Worm (Caenorhabditis elegans) whole organism, L1 larva: ENCODE results near the gene C04B4.1.

Experiments used
- ceh-88 ChIP-seq: fragments of 200-800 bp; sonication (Bioruptor generic); IDR thresholded peaks from 2 replicates; pipeline ENCODE4 v1.3.6; 2022; ENCODE audit warnings: missing genetic modification characterization, missing compliant biosample characterization
- ces-1 ChIP-seq: fragments of 150-350 bp; optimal IDR thresholded peaks from 2 replicates; lab custom pipeline; 2014; ENCODE audit warnings: missing biosample characterization, missing genetic modification reagents, missing genetic modification characterization
- dpl-1 ChIP-seq, 3 experiments: fragments of 150-350 bp in 2 of 3; sonication (generic microtip) in 1 of 3; optimal IDR thresholded peaks; 2 replicates each; lab custom pipeline; 2014 to 2017; ENCODE audit warnings: missing biosample characterization in 3 of 3, missing genetic modification characterization in 3 of 3, missing genetic modification reagents in 3 of 3
- dsc-1 ChIP-seq: sonication (generic microtip); optimal IDR thresholded peaks from 2 replicates; lab custom pipeline; 2016; ENCODE audit warnings: mild to moderate bottlenecking, missing genetic modification characterization, missing compliant biosample characterization
- egl-13 ChIP-seq: sonication (generic microtip); optimal IDR thresholded peaks from 2 replicates; lab custom pipeline; 2016; ENCODE audit warnings: missing genotype, missing genetic modification reagents, missing genetic modification characterization, missing compliant biosample characterization
- egl-27 ChIP-seq, 2 experiments: fragments of 150-350 bp in 1 of 2; sonication (generic microtip); optimal IDR thresholded peaks; 3 replicates each; lab custom pipeline; 2017 to 2018; ENCODE audit warnings: missing biosample characterization in 2 of 2, missing genetic modification characterization in 2 of 2, missing genetic modification reagents in 2 of 2
- elt-3 ChIP-seq, 6 experiments: fragments of 150-350 bp in 1 of 6; sonication (generic microtip); optimal IDR thresholded peaks; 2 replicates each; lab custom pipeline; 2017 to 2018; ENCODE audit warnings: missing biosample characterization in 6 of 6, missing genetic modification characterization in 6 of 6, inconsistent platforms in 1 of 6
- fkh-10 ChIP-seq: sonication (generic microtip); optimal IDR thresholded peaks from 2 replicates; lab custom pipeline; 2017; ENCODE audit warnings: missing biosample characterization, missing genetic modification reagents, missing genetic modification characterization
- fkh-4 ChIP-seq: sonication (generic microtip); optimal IDR thresholded peaks from 2 replicates; lab custom pipeline; 2016; ENCODE audit warnings: missing compliant biosample characterization, missing genetic modification characterization, borderline replicate concordance
- fos-1 ChIP-seq: fragments of 150-350 bp; optimal IDR thresholded peaks from 2 replicates; lab custom pipeline; 2014; ENCODE audit warnings: missing biosample characterization, missing genetic modification characterization
- hlh-17 ChIP-seq: fragments of 200-800 bp; sonication (Bioruptor generic); optimal IDR thresholded peaks from 2 replicates; lab custom pipeline; 2018; ENCODE audit warnings: missing genetic modification characterization, mild to moderate bottlenecking, missing compliant biosample characterization, moderate library complexity, borderline replicate concordance
- hlh-4 ChIP-seq: sonication (generic microtip); optimal IDR thresholded peaks from 2 replicates; lab custom pipeline; 2016; ENCODE audit warnings: mild to moderate bottlenecking, missing genetic modification characterization, missing compliant biosample characterization
- jun-1 ChIP-seq: fragments of 150-350 bp; optimal IDR thresholded peaks from 2 replicates; lab custom pipeline; 2014; ENCODE audit warnings: missing biosample characterization, missing genetic modification reagents, missing genetic modification characterization
- lin-14 ChIP-seq: fragments of 200-800 bp; sonication (Bioruptor generic); optimal IDR thresholded peaks from 2 replicates; lab custom pipeline; 2018; ENCODE audit warnings: mild to moderate bottlenecking, missing genetic modification characterization, moderate library complexity, missing compliant biosample characterization
- lin-39 ChIP-seq: fragments of 150-350 bp; optimal IDR thresholded peaks from 2 replicates; lab custom pipeline; 2014; ENCODE audit warnings: missing biosample characterization, missing genetic modification reagents, missing genetic modification characterization
- mab-9 ChIP-seq: fragments of 200-800 bp; sonication (Bioruptor generic); IDR thresholded peaks from 2 replicates; pipeline ENCODE4 v1.3.6; 2022; ENCODE audit warnings: missing genetic modification reagents, missing genetic modification characterization, missing compliant biosample characterization
- nhr-11 ChIP-seq: fragments of 150-350 bp; optimal IDR thresholded peaks from 2 replicates; lab custom pipeline; 2014; ENCODE audit warnings: missing biosample characterization, missing genetic modification characterization
- nhr-12 ChIP-seq: sonication (generic microtip); optimal IDR thresholded peaks from 2 replicates; lab custom pipeline; 2017; ENCODE audit warnings: missing biosample characterization, missing genetic modification characterization
- nhr-19 ChIP-seq: fragments of 200-800 bp; sonication (Bioruptor generic); conservative IDR thresholded peaks from 2 replicates; pipeline ENCODE4 v1.3.6; 2022; ENCODE audit warnings: missing genetic modification characterization, missing compliant biosample characterization
- nhr-28 ChIP-seq: fragments of 150-350 bp; optimal IDR thresholded peaks from 2 replicates; lab custom pipeline; 2014; ENCODE audit warnings: missing biosample characterization, missing genetic modification characterization
- nhr-71 ChIP-seq: sonication (generic microtip); optimal IDR thresholded peaks from 2 replicates; lab custom pipeline; 2016; ENCODE audit warnings: mild to moderate bottlenecking, missing genetic modification characterization, moderate library complexity, missing compliant biosample characterization
- nhr-85 ChIP-seq: sonication (generic microtip); peaks from one replicate; lab custom pipeline; 2016; ENCODE audit warnings: missing genetic modification characterization, inconsistent platforms, missing compliant biosample characterization
- nhr-90 ChIP-seq: sonication (generic microtip); optimal IDR thresholded peaks from 2 replicates; lab custom pipeline; 2016; ENCODE audit warnings: mild to moderate bottlenecking, missing genetic modification characterization, missing compliant biosample characterization; ENCODE audit not compliant: poor library complexity
- pag-3 ChIP-seq: sonication (generic microtip); optimal IDR thresholded peaks from 2 replicates; lab custom pipeline; 2017; ENCODE audit warnings: missing genetic modification characterization, mild to moderate bottlenecking, missing compliant biosample characterization, antibody characterized with exemption, borderline replicate concordance; ENCODE audit not compliant: insufficient read depth
- rnt-1 ChIP-seq: sonication (generic microtip); optimal IDR thresholded peaks from 2 replicates; lab custom pipeline; 2016; ENCODE audit warnings: mild to moderate bottlenecking, missing genetic modification characterization, moderate library complexity, missing compliant biosample characterization
- snu-23 ChIP-seq: sonication (generic microtip); optimal IDR thresholded peaks from 2 replicates; lab custom pipeline; 2016; ENCODE audit warnings: missing genetic modification characterization, missing compliant biosample characterization
- sup-37 ChIP-seq: fragments of 200-800 bp; sonication (Bioruptor generic); optimal IDR thresholded peaks from 2 replicates; lab custom pipeline; 2018; ENCODE audit warnings: mild to moderate bottlenecking, missing genetic modification characterization, missing compliant biosample characterization
- unc-130 ChIP-seq: fragments of 150-350 bp; optimal IDR thresholded peaks from 2 replicates; lab custom pipeline; 2017; ENCODE audit warnings: missing biosample characterization, missing genetic modification characterization, inconsistent platforms
- vab-15 ChIP-seq: sonication (generic microtip); optimal IDR thresholded peaks from 2 replicates; lab custom pipeline; 2017; ENCODE audit warnings: missing genotype, mild to moderate bottlenecking, missing genetic modification characterization, missing compliant biosample characterization
- ztf-4 ChIP-seq: fragments of 150-350 bp; optimal IDR thresholded peaks from 2 replicates; lab custom pipeline; 2014; ENCODE audit warnings: missing biosample characterization, missing genetic modification characterization

C04B4.1 gene

ce11 chrX:12252189-12252588 lies 28.4 kb upstream of the C04B4.1 start:
- peak; percentile 59 for TF ChIP-seq fkh-10 (GFP tag; lab: Kevin White, UChicago)
- TF ChIP-seq ceh-88 (GFP tag; lab: Robert Waterston, UW), result no peak
- TF ChIP-seq ces-1 (GFP tag; lab: Kevin White, UChicago), result peak; percentile 23

- TF ChIP-seq mab-9 (GFP tag; lab: Robert Waterston, UW) (0 out of 2 replicates have a peak, but pooled peaks have one; percentile 43), lin-14 (GFP tag; lab: Kevin White, UChicago) (peak; percentile 65), ces-1 (GFP tag; lab: Kevin White, UChicago) (no peak)
- TF ChIP-seq, all 84 proteins: peak for 2
These were observed 24.0 kb upstream of the C04B4.1 start, which contains the start of gene E01G6.2 for ce11 chrX:12256594-12257048. TSS of gene E01G6.2 (plus strand) at chrX:12256644.

ce11 chrX:12260381-12260931 lies 20.1 kb upstream of the C04B4.1 start, which contains the start of gene E01G6.1:
TSS of gene E01G6.1 (plus strand) at chrX:12260881.
- TF ChIP-seq jun-1 (tag; lab: Kevin White, UChicago) (no peak), elt-3 (tag; optimal IDR thresholded peaks at IDR 0.05; lab: Kevin White, UChicago) (no peak), fos-1 (tag; lab: Kevin White, UChicago) (no peak), rnt-1 (no peak), fkh-4 (tag; lab: Kevin White, UChicago) (no peak), dsc-1 (tag; lab: Kevin White, UChicago) (no peak), egl-27 (tag; optimal IDR thresholded peaks at IDR 0.05; lab: Kevin White, UChicago) (no peak)

- TF ChIP-seq nhr-71, result no peak
- TF ChIP-seq, all 84 proteins: peak for 0
These were observed 9.7 kb upstream of the C04B4.1 start, which contains the start of gene otpl-8 for ce11 chrX:12270841-12271240. TSS of gene otpl-8 (minus strand) at chrX:12270941.

ce11 chrX:12273870-12274269 lies 6.7 kb upstream of the C04B4.1 start, which contains the start of gene H19J13.2:
TSS of gene H19J13.2 (minus strand) at chrX:12273970.
- TF ChIP-seq nhr-12, result no peak
- TF ChIP-seq unc-130, result no peak
- TF ChIP-seq sup-37 (GFP tag; lab: Kevin White, UChicago), result no peak
- no peak for TF ChIP-seq nhr-19 (GFP tag; lab: Robert Waterston, UW)
- TF ChIP-seq hlh-17, result no peak
- no peak for TF ChIP-seq nhr-11 (tag; lab: Kevin White, UChicago)
- TF ChIP-seq jun-1 (tag; lab: Kevin White, UChicago), result no peak

ce11 chrX:12275577-12275976 lies 5.0 kb upstream of the C04B4.1 start, which contains the start of gene C04B4.6:
TSS of gene C04B4.6 (minus strand) at chrX:12275677.
- TF ChIP-seq ztf-4 (tag; lab: Kevin White, UChicago) (no peak), nhr-85 (tag; lab: Kevin White, UChicago) (no peak), nhr-90 (tag; lab: Kevin White, UChicago) (no peak), unc-130 (no peak), lin-39 (no peak), hlh-17 (no peak), pag-3 (no peak), snu-23 (GFP tag; lab: Kevin White, UChicago) (no peak), vab-15 (tag; lab: Kevin White, UChicago) (no peak), dpl-1 (GFP tag; optimal IDR thresholded peaks at IDR 0.05; lab: Kevin White, UChicago) (no peak), rnt-1 (no peak), nhr-28 (tag; lab: Kevin White, UChicago) (no peak), hlh-4 (no peak), egl-13 (tag; lab: Kevin White, UChicago) (no peak), mab-9 (GFP tag; lab: Robert Waterston, UW) (no peak)
- TF ChIP-seq, all 84 proteins: peak for 0
